Worm (Caenorhabditis elegans) whole organism, L1 larva: Measurements from ENCODE around the gene fbxb-55.

ENCODE experiments used
- C16A3.4 ChIP-seq: fragments of 150-350 bp; optimal IDR thresholded peaks from 2 replicates; lab custom pipeline; 2014; ENCODE audit warnings: missing biosample characterization, missing genetic modification characterization
- Y116A8C.19 ChIP-seq: sonication (generic microtip); optimal IDR thresholded peaks from 2 replicates; lab custom pipeline; 2016; ENCODE audit warnings: missing compliant biosample characterization, missing genetic modification characterization, borderline replicate concordance
- ama-1 ChIP-seq: fragments of 150-350 bp; optimal IDR thresholded peaks from 2 replicates; lab custom pipeline; 2014
- blmp-1 ChIP-seq: fragments of 150-350 bp; optimal IDR thresholded peaks from 2 replicates; lab custom pipeline; 2014; ENCODE audit warnings: missing biosample characterization, missing genetic modification characterization
- ceh-63 ChIP-seq: fragments of 200-800 bp; sonication (Bioruptor generic); optimal IDR thresholded peaks from 2 replicates; lab custom pipeline; 2018; ENCODE audit warnings: mild to moderate bottlenecking, missing genetic modification characterization, missing compliant biosample characterization
- ceh-8 ChIP-seq: fragments of 200-800 bp; sonication (Bioruptor generic); optimal IDR thresholded peaks from 2 replicates; lab custom pipeline; 2018; ENCODE audit warnings: mild to moderate bottlenecking, missing genetic modification characterization, moderate library complexity, missing compliant biosample characterization
- ceh-82 ChIP-seq, 3 experiments: fragments of 150-350 bp in 1 of 3; sonication (generic microtip) in 2 of 3; optimal IDR thresholded peaks; 2 replicates each; lab custom pipeline; 2014 to 2017; ENCODE audit warnings: missing biosample characterization in 3 of 3, missing genetic modification characterization in 3 of 3
- ces-1 ChIP-seq: fragments of 150-350 bp; optimal IDR thresholded peaks from 2 replicates; lab custom pipeline; 2014; ENCODE audit warnings: missing biosample characterization, missing genetic modification reagents, missing genetic modification characterization
- dpl-1 ChIP-seq, 3 experiments: fragments of 150-350 bp in 2 of 3; sonication (generic microtip) in 1 of 3; optimal IDR thresholded peaks; 2 replicates each; lab custom pipeline; 2014 to 2017; ENCODE audit warnings: missing biosample characterization in 3 of 3, missing genetic modification characterization in 3 of 3, missing genetic modification reagents in 3 of 3
- egl-13 ChIP-seq: sonication (generic microtip); optimal IDR thresholded peaks from 2 replicates; lab custom pipeline; 2016; ENCODE audit warnings: missing genotype, missing genetic modification reagents, missing genetic modification characterization, missing compliant biosample characterization
- egl-27 ChIP-seq, 2 experiments: fragments of 150-350 bp in 1 of 2; sonication (generic microtip); optimal IDR thresholded peaks; 3 replicates each; lab custom pipeline; 2017 to 2018; ENCODE audit warnings: missing biosample characterization in 2 of 2, missing genetic modification characterization in 2 of 2, missing genetic modification reagents in 2 of 2
- elt-2 ChIP-seq: sonication (generic microtip); optimal IDR thresholded peaks from 2 replicates; lab custom pipeline; 2016; ENCODE audit warnings: missing genetic modification characterization, mild to moderate bottlenecking, inconsistent platforms, missing compliant biosample characterization, missing genetic modification reagents
- elt-3 ChIP-seq, 6 experiments: fragments of 150-350 bp in 1 of 6; sonication (generic microtip); optimal IDR thresholded peaks; 2 replicates each; lab custom pipeline; 2017 to 2018; ENCODE audit warnings: missing biosample characterization in 6 of 6, missing genetic modification characterization in 6 of 6, inconsistent platforms in 1 of 6
- fkh-8 ChIP-seq: sonication (generic microtip); optimal IDR thresholded peaks from 2 replicates; lab custom pipeline; 2016; ENCODE audit warnings: mild to moderate bottlenecking, missing genetic modification characterization, missing compliant biosample characterization
- fos-1 ChIP-seq: fragments of 150-350 bp; optimal IDR thresholded peaks from 2 replicates; lab custom pipeline; 2014; ENCODE audit warnings: missing biosample characterization, missing genetic modification characterization
- hlh-17 ChIP-seq: fragments of 200-800 bp; sonication (Bioruptor generic); optimal IDR thresholded peaks from 2 replicates; lab custom pipeline; 2018; ENCODE audit warnings: missing genetic modification characterization, mild to moderate bottlenecking, missing compliant biosample characterization, moderate library complexity, borderline replicate concordance
- hlh-4 ChIP-seq: sonication (generic microtip); optimal IDR thresholded peaks from 2 replicates; lab custom pipeline; 2016; ENCODE audit warnings: mild to moderate bottlenecking, missing genetic modification characterization, missing compliant biosample characterization
- irx-1 ChIP-seq: sonication (generic microtip); optimal IDR thresholded peaks from 2 replicates; lab custom pipeline; 2016; ENCODE audit warnings: missing genetic modification characterization, missing compliant biosample characterization
- isw-1 ChIP-seq: fragments of 200-800 bp; sonication (Bioruptor generic); IDR thresholded peaks from 2 replicates; pipeline ENCODE4 v1.3.6; 2022; ENCODE audit warnings: missing genetic modification characterization, missing compliant biosample characterization
- jun-1 ChIP-seq: fragments of 150-350 bp; optimal IDR thresholded peaks from 2 replicates; lab custom pipeline; 2014; ENCODE audit warnings: missing biosample characterization, missing genetic modification reagents, missing genetic modification characterization
- lin-13 ChIP-seq: fragments of 150-350 bp; optimal IDR thresholded peaks from 2 replicates; lab custom pipeline; 2014; ENCODE audit warnings: missing biosample characterization, missing genetic modification reagents, missing genetic modification characterization
- lin-14 ChIP-seq: fragments of 200-800 bp; sonication (Bioruptor generic); optimal IDR thresholded peaks from 2 replicates; lab custom pipeline; 2018; ENCODE audit warnings: mild to moderate bottlenecking, missing genetic modification characterization, moderate library complexity, missing compliant biosample characterization
- lin-35 ChIP-seq, 2 experiments: fragments of 150-350 bp; optimal IDR thresholded peaks; 2 replicates each; lab custom pipeline; 2014; ENCODE audit warnings: missing biosample characterization in 2 of 2, missing genetic modification characterization in 2 of 2, missing genetic modification reagents in 2 of 2
- lin-39 ChIP-seq: fragments of 150-350 bp; optimal IDR thresholded peaks from 2 replicates; lab custom pipeline; 2014; ENCODE audit warnings: missing biosample characterization, missing genetic modification reagents, missing genetic modification characterization
- lir-3 ChIP-seq: sonication (generic microtip); optimal IDR thresholded peaks from 2 replicates; lab custom pipeline; 2016; ENCODE audit warnings: mild to moderate bottlenecking, missing genetic modification characterization, moderate library complexity, missing compliant biosample characterization; ENCODE audit not compliant: poor library complexity
- lsy-2 ChIP-seq, 2 experiments: fragments of 150-350 bp; optimal IDR thresholded peaks; 2 replicates each; lab custom pipeline; 2014; ENCODE audit warnings: missing biosample characterization in 2 of 2, missing genetic modification characterization in 2 of 2
- mab-9 ChIP-seq: fragments of 200-800 bp; sonication (Bioruptor generic); IDR thresholded peaks from 2 replicates; pipeline ENCODE4 v1.3.6; 2022; ENCODE audit warnings: missing genetic modification reagents, missing genetic modification characterization, missing compliant biosample characterization
- mef-2 ChIP-seq: fragments of 150-350 bp; optimal IDR thresholded peaks from 2 replicates; lab custom pipeline; 2014; ENCODE audit warnings: missing biosample characterization, missing genetic modification characterization
- mep-1 ChIP-seq: fragments of 150-350 bp; optimal IDR thresholded peaks from 2 replicates; lab custom pipeline; 2014; ENCODE audit warnings: missing biosample characterization, missing genetic modification characterization
- nhr-20 ChIP-seq: sonication (generic microtip); optimal IDR thresholded peaks from 2 replicates; lab custom pipeline; 2016; ENCODE audit warnings: mild to moderate bottlenecking, missing genetic modification characterization, missing compliant biosample characterization
- nhr-71 ChIP-seq: sonication (generic microtip); optimal IDR thresholded peaks from 2 replicates; lab custom pipeline; 2016; ENCODE audit warnings: mild to moderate bottlenecking, missing genetic modification characterization, moderate library complexity, missing compliant biosample characterization
- nhr-76 ChIP-seq: sonication (generic microtip); optimal IDR thresholded peaks from 2 replicates; lab custom pipeline; 2017; ENCODE audit warnings: missing biosample characterization, missing genetic modification characterization
- nhr-77 ChIP-seq: fragments of 150-350 bp; optimal IDR thresholded peaks from 2 replicates; lab custom pipeline; 2014; ENCODE audit warnings: missing biosample characterization, missing genetic modification characterization
- nhr-84 ChIP-seq: sonication (generic microtip); optimal IDR thresholded peaks from 2 replicates; lab custom pipeline; 2017; ENCODE audit warnings: missing biosample characterization, missing genetic modification characterization
- nhr-85 ChIP-seq: sonication (generic microtip); peaks from one replicate; lab custom pipeline; 2016; ENCODE audit warnings: missing genetic modification characterization, inconsistent platforms, missing compliant biosample characterization
- pax-3 ChIP-seq: fragments of 200-800 bp; sonication (Bioruptor generic); optimal IDR thresholded peaks from 2 replicates; lab custom pipeline; 2018; ENCODE audit warnings: mild to moderate bottlenecking, missing genetic modification characterization, moderate library complexity, missing compliant biosample characterization
- rnt-1 ChIP-seq: sonication (generic microtip); optimal IDR thresholded peaks from 2 replicates; lab custom pipeline; 2016; ENCODE audit warnings: mild to moderate bottlenecking, missing genetic modification characterization, moderate library complexity, missing compliant biosample characterization
- skn-1 ChIP-seq: fragments of 150-350 bp; optimal IDR thresholded peaks from 2 replicates; lab custom pipeline; 2014; ENCODE audit warnings: missing biosample characterization, missing genetic modification characterization
- snpc-4 ChIP-seq: fragments of 150-350 bp; optimal IDR thresholded peaks from 2 replicates; lab custom pipeline; 2014; ENCODE audit warnings: missing biosample characterization, missing genetic modification characterization
- snu-23 ChIP-seq: sonication (generic microtip); optimal IDR thresholded peaks from 2 replicates; lab custom pipeline; 2016; ENCODE audit warnings: missing genetic modification characterization, missing compliant biosample characterization
- sox-4 ChIP-seq: sonication (generic microtip); optimal IDR thresholded peaks from 2 replicates; lab custom pipeline; 2016; ENCODE audit warnings: missing genetic modification characterization, missing compliant biosample characterization
- sptf-1 ChIP-seq: fragments of 150-350 bp; optimal IDR thresholded peaks from 2 replicates; lab custom pipeline; 2014; ENCODE audit warnings: missing biosample characterization, missing genetic modification characterization
- swsn-7 ChIP-seq: sonication (generic microtip); optimal IDR thresholded peaks from 2 replicates; lab custom pipeline; 2016; ENCODE audit warnings: missing genetic modification characterization, missing compliant biosample characterization
- tbx-2 ChIP-seq: sonication (generic microtip); optimal IDR thresholded peaks from 2 replicates; lab custom pipeline; 2016; ENCODE audit warnings: missing genetic modification characterization, missing compliant biosample characterization
- unc-62 ChIP-seq: fragments of 150-350 bp; optimal IDR thresholded peaks from 2 replicates; lab custom pipeline; 2014; ENCODE audit warnings: missing biosample characterization, missing genetic modification reagents, missing genetic modification characterization
- unc-86 ChIP-seq: sonication (generic microtip); optimal IDR thresholded peaks from 2 replicates; lab custom pipeline; 2016; ENCODE audit warnings: missing genetic modification characterization, missing compliant biosample characterization
- unc-98 ChIP-seq: fragments of 200-800 bp; sonication (Bioruptor generic); IDR thresholded peaks from 2 replicates; pipeline ENCODE4 v1.3.6; 2022; ENCODE audit warnings: missing genetic modification characterization, missing compliant biosample characterization
- vab-15 ChIP-seq: sonication (generic microtip); optimal IDR thresholded peaks from 2 replicates; lab custom pipeline; 2017; ENCODE audit warnings: missing genotype, mild to moderate bottlenecking, missing genetic modification characterization, missing compliant biosample characterization
- zag-1 ChIP-seq: fragments of 150-350 bp; optimal IDR thresholded peaks from 2 replicates; lab custom pipeline; 2014; ENCODE audit warnings: missing biosample characterization, missing genetic modification characterization
- zip-4 ChIP-seq: fragments of 200-800 bp; sonication (Bioruptor generic); optimal IDR thresholded peaks from 2 replicates; lab custom pipeline; 2018; ENCODE audit warnings: mild to moderate bottlenecking, missing genetic modification characterization, moderate library complexity, missing compliant biosample characterization
- ztf-4 ChIP-seq: fragments of 150-350 bp; optimal IDR thresholded peaks from 2 replicates; lab custom pipeline; 2014; ENCODE audit warnings: missing biosample characterization, missing genetic modification characterization

The fbxb-55 gene

DNA sequence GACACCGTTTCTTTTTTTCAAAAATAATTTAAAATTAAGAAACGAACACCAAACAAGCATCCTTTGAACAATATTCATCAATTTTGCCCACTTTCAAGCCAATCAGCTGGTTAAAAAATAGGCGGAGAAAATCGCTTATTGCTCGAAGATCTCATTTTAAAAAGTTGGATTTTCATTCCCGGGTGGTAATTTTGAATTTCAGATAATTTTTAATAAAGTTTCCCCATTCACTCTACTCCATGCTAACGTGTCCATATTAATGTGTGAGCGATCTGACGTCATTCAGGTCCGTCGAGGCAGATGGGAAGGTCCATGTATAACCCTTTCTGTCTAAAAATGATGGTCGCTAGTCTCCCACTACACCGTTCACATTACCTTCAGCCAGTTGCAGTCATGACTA lies at the start of gene fbxb-55:
fbxb-55 (plus strand) TSS at position 301 of the 400 bp plus-strand sequence.
- no peak for TF ChIP-seq ceh-63 (GFP tag; lab: Kevin White, UChicago)
- TF ChIP-seq pax-3 (tag; lab: Kevin White, UChicago) = no peak
- no peak for TF ChIP-seq tbx-2 (tag; lab: Kevin White, UChicago)

DNA sequence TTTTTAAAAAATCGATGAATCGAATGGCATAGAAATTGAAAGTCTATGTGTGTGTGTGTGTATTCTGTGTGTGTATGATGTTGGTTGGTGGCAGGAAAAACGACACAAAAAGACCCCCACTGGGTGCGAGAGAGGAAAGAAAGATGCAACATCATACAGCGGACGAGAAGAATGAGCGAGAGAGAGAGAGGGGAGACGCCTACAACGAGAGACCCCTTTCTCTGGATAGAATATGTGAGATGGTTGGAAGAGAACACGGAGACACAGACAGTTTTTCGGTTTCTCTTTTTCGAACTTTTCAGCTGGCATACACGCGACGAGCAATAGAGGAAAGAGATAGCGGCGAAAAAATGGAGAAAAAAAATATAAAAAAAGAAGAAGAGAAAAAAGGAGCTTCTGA lies 48.7 kb upstream of the fbxb-55 start:
- TF ChIP-seq nhr-85 (tag; lab: Kevin White, UChicago) (peak; percentile 21), C16A3.4 (peak; percentile 62), lin-39 (tag; lab: Kevin White, UChicago) (peak; percentile 1), nhr-76 (no peak), hlh-4 (tag; lab: Kevin White, UChicago) (no peak), pax-3 (tag; lab: Kevin White, UChicago) (no peak), lin-35 (GFP tag; optimal IDR thresholded peaks at IDR 0.05; lab: Kevin White, UChicago) (peak; percentile 53 to 56), zip-4 (GFP tag; lab: Kevin White, UChicago) (no peak), jun-1 (tag; lab: Kevin White, UChicago) (peak; percentile 47), mef-2 (tag; lab: Kevin White, UChicago) (no peak), skn-1 (tag; lab: Kevin White, UChicago) (peak; percentile 46), nhr-20 (tag; lab: Kevin White, UChicago) (peak; percentile 60), egl-13 (tag; lab: Kevin White, UChicago) (peak; percentile 16), nhr-71 (tag; lab: Kevin White, UChicago) (peak; percentile 83), hlh-17 (GFP tag; lab: Kevin White, UChicago) (no peak), swsn-7 (tag; lab: Kevin White, UChicago) (peak; percentile 62), fkh-8 (tag; lab: Kevin White, UChicago) (peak; percentile 62), ceh-8 (GFP tag; lab: Kevin White, UChicago) (peak; percentile 36), mep-1 (tag; lab: Kevin White, UChicago) (peak; percentile 79), unc-62 (GFP tag; lab: Kevin White, UChicago) (no peak), lsy-2 (tag; optimal IDR thresholded peaks at IDR 0.05; lab: Kevin White, UChicago) (peak; percentile 57 to 87), snpc-4 (no peak), ztf-4 (no peak), rnt-1 (tag; lab: Kevin White, UChicago) (peak; percentile 75), ama-1 (lab: Kevin White, UChicago) (no peak), blmp-1 (tag; lab: Kevin White, UChicago) (peak; percentile 95), nhr-84 (tag; lab: Kevin White, UChicago) (no peak), mab-9 (GFP tag; lab: Robert Waterston, UW) (no peak), elt-2 (tag; lab: Kevin White, UChicago) (no peak), sptf-1 (tag; lab: Kevin White, UChicago) (no peak), egl-27 (tag; optimal IDR thresholded peaks at IDR 0.05; lab: Kevin White, UChicago) (peak in 1 of 2 experiments; percentile 67), irx-1 (tag; lab: Kevin White, UChicago) (peak; percentile 63), fos-1 (tag; lab: Kevin White, UChicago) (peak; percentile 56), snu-23 (GFP tag; lab: Kevin White, UChicago) (peak; percentile 82), ceh-82 (tag; optimal IDR thresholded peaks at IDR 0.05; lab: Kevin White, UChicago) (peak; percentile 17 to 81 (median 53)), nhr-77 (tag; lab: Kevin White, UChicago) (peak; percentile 28), unc-98 (GFP tag; lab: Robert Waterston, UW) (no peak), lin-13 (GFP tag; lab: Kevin White, UChicago) (peak; percentile 51), Y116A8C.19 (tag; lab: Kevin White, UChicago) (no peak), sox-4 (tag; lab: Kevin White, UChicago) (no peak), elt-3 (tag; optimal IDR thresholded peaks at IDR 0.05; lab: Kevin White, UChicago) (peak in 1 of 6 experiments; percentile 14), lir-3 (tag; lab: Kevin White, UChicago) (no peak), dpl-1 (GFP tag; optimal IDR thresholded peaks at IDR 0.05; lab: Kevin White, UChicago) (peak; percentile 18 to 51 (median 44)), zag-1 (tag; lab: Kevin White, UChicago) (peak; percentile 32), unc-86 (tag; lab: Kevin White, UChicago) (peak; percentile 67), lin-14 (GFP tag; lab: Kevin White, UChicago) (peak; percentile 96), isw-1 (GFP tag; lab: Robert Waterston, UW) (peak; percentile 31; the same call in 1 of the 2 replicates), tbx-2 (tag; lab: Kevin White, UChicago) (peak; percentile 64), vab-15 (no peak), ces-1 (GFP tag; lab: Kevin White, UChicago) (no peak)
